Worm (Caenorhabditis elegans) whole organism, midembryonic: ENCODE results near the gene ttr-7.
A peak's percentile ranks its signal among the peaks of the same experiment; 100 is the strongest.

Source experiments
- T22C8.4 ChIP-seq: fragments of 200-800 bp; sonication (Bioruptor generic); IDR thresholded peaks from 2 replicates; pipeline ENCODE4 v1.3.6; 2022; ENCODE audit warnings: missing genetic modification characterization, missing compliant biosample characterization
- cog-1 ChIP-seq: sonication (generic microtip); optimal IDR thresholded peaks from 2 replicates; lab custom pipeline; 2016; ENCODE audit warnings: missing genetic modification characterization, missing compliant biosample characterization
- flt-1 ChIP-seq: fragments of 200-800 bp; sonication (Bioruptor generic); IDR thresholded peaks from 2 replicates; pipeline ENCODE4 v1.3.6; 2022; ENCODE audit warnings: missing genetic modification characterization, missing compliant biosample characterization
- klf-2 ChIP-seq: fragments of 200-800 bp; sonication (Bioruptor generic); conservative IDR thresholded peaks from 2 replicates; pipeline ENCODE4 v1.3.6; 2022; ENCODE audit warnings: missing genetic modification reagents, missing genetic modification characterization, missing compliant biosample characterization
- med-1 ChIP-seq: sonication (generic microtip); optimal IDR thresholded peaks from 2 replicates; lab custom pipeline; 2017; ENCODE audit warnings: missing genetic modification characterization, mild to moderate bottlenecking, missing compliant biosample characterization, antibody characterized with exemption, missing genetic modification reagents; ENCODE audit not compliant: insufficient read depth
- ref-1 ChIP-seq: fragments of 200-800 bp; sonication (Bioruptor generic); conservative IDR thresholded peaks from 2 replicates; pipeline ENCODE4 v1.3.6; 2022; ENCODE audit warnings: missing genetic modification reagents, missing genetic modification characterization, missing compliant biosample characterization
- tab-1 ChIP-seq: fragments of 200-800 bp; sonication (Bioruptor generic); IDR thresholded peaks from 2 replicates; pipeline ENCODE4 v1.3.6; 2022; ENCODE audit warnings: missing genetic modification characterization, missing compliant biosample characterization
- ztf-23 ChIP-seq: fragments of 200-800 bp; sonication (Bioruptor generic); IDR thresholded peaks from 2 replicates; pipeline ENCODE4 v1.3.6; 2022; ENCODE audit warnings: missing genetic modification reagents, missing genetic modification characterization, missing compliant biosample characterization
- ztf-29 ChIP-seq: fragments of 200-800 bp; sonication (Bioruptor generic); IDR thresholded peaks from 2 replicates; pipeline ENCODE4 v1.3.6; 2022; ENCODE audit warnings: missing genetic modification reagents, missing genetic modification characterization, missing compliant biosample characterization

The ttr-7 gene

ce11 chrIII:598168-598567 is 7.6 kb upstream of the ttr-7 start:
- TF ChIP-seq cog-1: peak; percentile 38
- no peak for TF ChIP-seq klf-2 (GFP tag; lab: Robert Waterston, UW)
- TF ChIP-seq T22C8.4 (GFP tag; lab: Robert Waterston, UW): peak; percentile 91
- TF ChIP-seq med-1 (GFP tag; lab: Kevin White, UChicago): no peak
- TF ChIP-seq ztf-23 (GFP tag; lab: Robert Waterston, UW): no peak
- TF ChIP-seq flt-1 (GFP tag; lab: Robert Waterston, UW): 0 out of 2 replicates have a peak, but pooled peaks have one; percentile 22
- no peak for TF ChIP-seq ref-1 (GFP tag; lab: Robert Waterston, UW)
- no peak for TF ChIP-seq ztf-29 (GFP tag; lab: Robert Waterston, UW)
- TF ChIP-seq tab-1 (GFP tag; lab: Robert Waterston, UW): no peak

ce11 chrIII:598687-599086 is 7.1 kb upstream of the ttr-7 start, which contains the start of gene Y55B1AR.2:
Y55B1AR.2 (minus strand) TSS chrIII:598787.
- TF ChIP-seq med-1 (GFP tag; lab: Kevin White, UChicago) (no peak), flt-1 (GFP tag; lab: Robert Waterston, UW) (no peak), ztf-29 (GFP tag; lab: Robert Waterston, UW) (no peak), ref-1 (GFP tag; lab: Robert Waterston, UW) (no peak), T22C8.4 (GFP tag; lab: Robert Waterston, UW) (no peak), cog-1 (no peak)

- TF ChIP-seq T22C8.4 (GFP tag; lab: Robert Waterston, UW) (no peak), cog-1 (no peak), ztf-23 (GFP tag; lab: Robert Waterston, UW) (no peak)
These were observed 6.5 kb upstream of the ttr-7 start for ce11 chrIII:599279-599678.

- TF ChIP-seq ztf-29 (GFP tag; lab: Robert Waterston, UW): no peak
- TF ChIP-seq flt-1 (GFP tag; lab: Robert Waterston, UW): no peak
- TF ChIP-seq ref-1 (GFP tag; lab: Robert Waterston, UW): no peak
- TF ChIP-seq cog-1: no peak
- TF ChIP-seq med-1 (GFP tag; lab: Kevin White, UChicago): no peak
- no peak for TF ChIP-seq T22C8.4 (GFP tag; lab: Robert Waterston, UW)
- TF ChIP-seq klf-2 (GFP tag; lab: Robert Waterston, UW): no peak
These were observed 5.4 kb upstream of the ttr-7 start, which contains the start of gene lec-6 for ce11 chrIII:600316-600932. lec-6 (minus strand) TSS chrIII:600366.

- TF ChIP-seq ref-1 (GFP tag; lab: Robert Waterston, UW): no peak
These were observed 3.7 kb downstream of the ttr-7 start, which contains the start of gene best-17 for ce11 chrIII:609549-609948. best-17 (minus strand) TSS chrIII:609649.

- no peak for TF ChIP-seq ztf-29 (GFP tag; lab: Robert Waterston, UW)
- no peak for TF ChIP-seq flt-1 (GFP tag; lab: Robert Waterston, UW)
- no peak for TF ChIP-seq T22C8.4 (GFP tag; lab: Robert Waterston, UW)
- no peak for TF ChIP-seq ztf-23 (GFP tag; lab: Robert Waterston, UW)
- no peak for TF ChIP-seq klf-2 (GFP tag; lab: Robert Waterston, UW)
- TF ChIP-seq med-1 (GFP tag; lab: Kevin White, UChicago): no peak
- TF ChIP-seq tab-1 (GFP tag; lab: Robert Waterston, UW): no peak
- no peak for TF ChIP-seq ref-1 (GFP tag; lab: Robert Waterston, UW)
- TF ChIP-seq cog-1: no peak
These were observed 6.1 kb downstream of the ttr-7 start for ce11 chrIII:611900-612299.

- TF ChIP-seq med-1 (GFP tag; lab: Kevin White, UChicago) (no peak), T22C8.4 (GFP tag; lab: Robert Waterston, UW) (no peak), ztf-29 (GFP tag; lab: Robert Waterston, UW) (no peak), flt-1 (GFP tag; lab: Robert Waterston, UW) (no peak), tab-1 (GFP tag; lab: Robert Waterston, UW) (no peak), ztf-23 (GFP tag; lab: Robert Waterston, UW) (no peak)
These were observed 7.0 kb downstream of the ttr-7 start for ce11 chrIII:612759-613158.

- TF ChIP-seq flt-1 (GFP tag; lab: Robert Waterston, UW) (no peak), med-1 (GFP tag; lab: Kevin White, UChicago) (no peak), ztf-23 (GFP tag; lab: Robert Waterston, UW) (no peak)
These were observed 8.6 kb downstream of the ttr-7 start, which contains the start of gene T19C3.3 for ce11 chrIII:614447-614846. T19C3.3 (minus strand) TSS chrIII:614547.

ce11 chrIII:617467-617866 is 11.7 kb downstream of the ttr-7 start, which contains the start of gene T19C3.2:
T19C3.2 (minus strand) TSS chrIII:617567.
- no peak for TF ChIP-seq T22C8.4 (GFP tag; lab: Robert Waterston, UW)

- no peak for TF ChIP-seq ref-1 (GFP tag; lab: Robert Waterston, UW)
- no peak for TF ChIP-seq klf-2 (GFP tag; lab: Robert Waterston, UW)
- TF ChIP-seq med-1 (GFP tag; lab: Kevin White, UChicago): no peak
- no peak for TF ChIP-seq ztf-23 (GFP tag; lab: Robert Waterston, UW)
- TF ChIP-seq T22C8.4 (GFP tag; lab: Robert Waterston, UW): no peak
- no peak for TF ChIP-seq cog-1
- no peak for TF ChIP-seq tab-1 (GFP tag; lab: Robert Waterston, UW)
- TF ChIP-seq ztf-29 (GFP tag; lab: Robert Waterston, UW): no peak
These were observed 14.5 kb downstream of the ttr-7 start, which contains the start of gene T19C3.4 for ce11 chrIII:620204-620718. T19C3.4 (minus strand) TSS chrIII:620254.
